Worm (Caenorhabditis elegans) whole organism, late embryonic: ENCODE results near the gene K02F3.9.

ENCODE experiments used
- F13H6.1 ChIP-seq: sonication (generic microtip); optimal IDR thresholded peaks from 2 replicates; lab custom pipeline; 2016; ENCODE audit warnings: missing genetic modification characterization, missing compliant biosample characterization
- K02D7.2 ChIP-seq: sonication (generic microtip); optimal IDR thresholded peaks from 2 replicates; lab custom pipeline; 2017; ENCODE audit warnings: mild to moderate bottlenecking, missing genetic modification characterization, missing compliant biosample characterization
- K09A11.1 ChIP-seq: sonication (generic microtip); optimal IDR thresholded peaks from 2 replicates; lab custom pipeline; 2017; ENCODE audit warnings: antibody characterized with exemption, mild to moderate bottlenecking, missing genetic modification characterization, missing compliant biosample characterization; ENCODE audit not compliant: insufficient read depth
- ahr-1 ChIP-seq: sonication (generic microtip); optimal IDR thresholded peaks from 2 replicates; lab custom pipeline; 2016; ENCODE audit warnings: missing genetic modification characterization, missing compliant biosample characterization
- ceh-18 ChIP-seq: sonication (generic microtip); optimal IDR thresholded peaks from 2 replicates; lab custom pipeline; 2016; ENCODE audit warnings: missing genetic modification characterization, missing compliant biosample characterization
- ceh-19 ChIP-seq: fragments of 200-800 bp; sonication (Bioruptor generic); optimal IDR thresholded peaks from 2 replicates; lab custom pipeline; 2018; ENCODE audit warnings: mild to moderate bottlenecking, missing genetic modification characterization, missing compliant biosample characterization
- ceh-2 ChIP-seq: sonication (generic microtip); optimal IDR thresholded peaks from 2 replicates; lab custom pipeline; 2016; ENCODE audit warnings: missing genotype, missing genetic modification characterization, missing compliant biosample characterization
- ceh-22 ChIP-seq: sonication (generic microtip); optimal IDR thresholded peaks from 2 replicates; lab custom pipeline; 2017; ENCODE audit warnings: missing biosample characterization, missing genetic modification characterization
- ceh-24 ChIP-seq: sonication (generic microtip); optimal IDR thresholded peaks from 2 replicates; lab custom pipeline; 2016; ENCODE audit warnings: mild to moderate bottlenecking, missing genetic modification characterization, missing compliant biosample characterization
- ceh-30 ChIP-seq: fragments of 150-350 bp; optimal IDR thresholded peaks from 2 replicates; lab custom pipeline; 2014; ENCODE audit warnings: missing biosample characterization, missing genetic modification characterization
- ceh-45 ChIP-seq: fragments of 200-800 bp; sonication (Bioruptor generic); IDR thresholded peaks from 2 replicates; pipeline ENCODE4 v1.3.6; 2022; ENCODE audit warnings: missing genetic modification reagents, missing genetic modification characterization, missing compliant biosample characterization
- ceh-48 ChIP-seq: sonication (generic microtip); optimal IDR thresholded peaks from 2 replicates; lab custom pipeline; 2016; ENCODE audit warnings: missing genetic modification characterization, inconsistent platforms, missing compliant biosample characterization
- che-1 ChIP-seq: sonication (generic microtip); optimal IDR thresholded peaks from 2 replicates; lab custom pipeline; 2016; ENCODE audit warnings: mild to moderate bottlenecking, missing genetic modification characterization, missing compliant biosample characterization
- dve-1 ChIP-seq: sonication (generic microtip); optimal IDR thresholded peaks from 2 replicates; lab custom pipeline; 2017; ENCODE audit warnings: antibody characterized with exemption, mild to moderate bottlenecking, missing genetic modification characterization, missing compliant biosample characterization
- elt-2 ChIP-seq: sonication (generic microtip); optimal IDR thresholded peaks from 2 replicates; lab custom pipeline; 2016; ENCODE audit warnings: missing genetic modification reagents, missing genetic modification characterization, missing compliant biosample characterization
- ets-4 ChIP-seq: sonication (generic microtip); optimal IDR thresholded peaks from 2 replicates; lab custom pipeline; 2016; ENCODE audit warnings: missing genetic modification characterization, missing compliant biosample characterization
- eyg-1 ChIP-seq: sonication (generic microtip); optimal IDR thresholded peaks from 2 replicates; lab custom pipeline; 2016; ENCODE audit warnings: missing genotype, missing genetic modification characterization, missing compliant biosample characterization
- hlh-15 ChIP-seq: sonication (generic microtip); optimal IDR thresholded peaks from 2 replicates; lab custom pipeline; 2016; ENCODE audit warnings: missing genetic modification characterization, missing compliant biosample characterization
- lim-6 ChIP-seq: sonication (generic microtip); optimal IDR thresholded peaks from 2 replicates; lab custom pipeline; 2016; ENCODE audit warnings: missing genetic modification characterization, missing compliant biosample characterization
- lin-11 ChIP-seq: fragments of 200-800 bp; sonication (Bioruptor generic); optimal IDR thresholded peaks from 2 replicates; lab custom pipeline; 2018; ENCODE audit warnings: mild to moderate bottlenecking, missing genetic modification characterization, missing compliant biosample characterization
- madf-2 ChIP-seq: sonication (generic microtip); optimal IDR thresholded peaks from 2 replicates; lab custom pipeline; 2017; ENCODE audit warnings: missing genetic modification characterization, missing compliant biosample characterization
- nhr-11 ChIP-seq: fragments of 150-350 bp; optimal IDR thresholded peaks from 2 replicates; lab custom pipeline; 2014; ENCODE audit warnings: missing biosample characterization, missing genetic modification characterization
- pag-3 ChIP-seq: sonication (generic microtip); optimal IDR thresholded peaks from 2 replicates; lab custom pipeline; 2016; ENCODE audit warnings: missing compliant biosample characterization, missing genetic modification characterization, borderline replicate concordance
- pax-1 ChIP-seq: fragments of 150-350 bp; optimal IDR thresholded peaks from 2 replicates; lab custom pipeline; 2014; ENCODE audit warnings: missing biosample characterization, missing genetic modification characterization
- pha-2 ChIP-seq: sonication (generic microtip); optimal IDR thresholded peaks from 2 replicates; lab custom pipeline; 2017; ENCODE audit warnings: mild to moderate bottlenecking, missing genetic modification characterization, missing compliant biosample characterization
- ref-2 ChIP-seq: sonication (generic microtip); optimal IDR thresholded peaks from 2 replicates; lab custom pipeline; 2016; ENCODE audit warnings: missing genetic modification characterization, missing compliant biosample characterization
- sdc-2 ChIP-seq: sonication (generic microtip); optimal IDR thresholded peaks from 2 replicates; lab custom pipeline; 2016; ENCODE audit warnings: missing genotype, missing genetic modification characterization, missing compliant biosample characterization
- sox-2 ChIP-seq: fragments of 200-800 bp; sonication (Bioruptor generic); IDR thresholded peaks from 2 replicates; pipeline ENCODE4 v1.3.6; 2022; ENCODE audit warnings: missing genetic modification reagents, missing genetic modification characterization, missing compliant biosample characterization
- sox-4 ChIP-seq: sonication (generic microtip); optimal IDR thresholded peaks from 2 replicates; lab custom pipeline; 2017; ENCODE audit warnings: mild to moderate bottlenecking, missing genetic modification characterization, inconsistent platforms, missing compliant biosample characterization
- ttx-3 ChIP-seq: sonication (generic microtip); optimal IDR thresholded peaks from 2 replicates; lab custom pipeline; 2016; ENCODE audit warnings: missing genetic modification reagents, missing genetic modification characterization, missing compliant biosample characterization
- unc-3 ChIP-seq, 2 experiments: fragments of 200-800 bp in 1 of 2; sonication (Bioruptor generic) in 1 of 2; sonication (generic microtip) in 1 of 2; conservative IDR thresholded peaks in 1 of 2; optimal IDR thresholded peaks in 1 of 2; 2 replicates each; pipeline versions ENCODE4 v1.3.6 to Lab custom; 2016 to 2022; ENCODE audit warnings: missing compliant biosample characterization in 2 of 2, missing genetic modification characterization in 2 of 2, missing genetic modification reagents in 1 of 2
- unc-55 ChIP-seq: sonication (generic microtip); optimal IDR thresholded peaks from 2 replicates; lab custom pipeline; 2017; ENCODE audit warnings: missing biosample characterization, missing genetic modification reagents, missing genetic modification characterization

Gene K02F3.9

ce11 chrIII:833711-834442 lies 7.3 kb downstream of the K02F3.9 start (continued):
- no peak for TF ChIP-seq ceh-45 (GFP tag; lab: Robert Waterston, UW)
- no peak for TF ChIP-seq ceh-30 (tag; lab: Kevin White, UChicago)
- TF ChIP-seq ref-2, result peak; percentile 76
- no peak for TF ChIP-seq nhr-11 (tag; lab: Kevin White, UChicago)
- TF ChIP-seq sdc-2 (tag; lab: Kevin White, UChicago), result peak; percentile 17
- TF ChIP-seq madf-2, result peak; percentile 35
- peak; percentile 65 for TF ChIP-seq K09A11.1 (tag; lab: Kevin White, UChicago)
- peak; percentile 91 for TF ChIP-seq unc-55
- peak; percentile 85 for TF ChIP-seq dve-1 (tag; lab: Kevin White, UChicago)
- no peak for TF ChIP-seq unc-3 (GFP tag; conservative IDR thresholded peaks at IDR 0.05; lab: Robert Waterston, UW)
- TF ChIP-seq unc-3 (tag; optimal IDR thresholded peaks at IDR 0.05; lab: Kevin White, UChicago), result peak; percentile 17
- TF ChIP-seq pag-3 (tag; lab: Kevin White, UChicago), result no peak
- no peak for TF ChIP-seq sox-4 (tag; lab: Kevin White, UChicago)
- no peak for TF ChIP-seq hlh-15 (tag; lab: Kevin White, UChicago)

ce11 chrIII:832855-833504 lies 8.2 kb downstream of the K02F3.9 start, which contains the start of gene zip-2:
Gene zip-2, plus strand, starts transcription at chrIII:832982.
- TF ChIP-seq eyg-1 (tag; lab: Kevin White, UChicago) (no peak), elt-2 (tag; lab: Kevin White, UChicago) (peak; percentile 27)
- TF ChIP-seq, all 69 proteins: peak for 1

ce11 chrIII:831961-832360 lies 9.2 kb downstream of the K02F3.9 start, which contains the start of gene ceeh-1:
Gene ceeh-1, minus strand, starts transcription at chrIII:832277.
- no peak for TF ChIP-seq ceh-24 (tag; lab: Kevin White, UChicago)
- TF ChIP-seq pha-2 (tag; lab: Kevin White, UChicago), result no peak
- no peak for TF ChIP-seq F13H6.1 (tag; lab: Kevin White, UChicago)
- TF ChIP-seq ref-2, result no peak
- TF ChIP-seq, all 69 proteins: peak for 0

DNA sequence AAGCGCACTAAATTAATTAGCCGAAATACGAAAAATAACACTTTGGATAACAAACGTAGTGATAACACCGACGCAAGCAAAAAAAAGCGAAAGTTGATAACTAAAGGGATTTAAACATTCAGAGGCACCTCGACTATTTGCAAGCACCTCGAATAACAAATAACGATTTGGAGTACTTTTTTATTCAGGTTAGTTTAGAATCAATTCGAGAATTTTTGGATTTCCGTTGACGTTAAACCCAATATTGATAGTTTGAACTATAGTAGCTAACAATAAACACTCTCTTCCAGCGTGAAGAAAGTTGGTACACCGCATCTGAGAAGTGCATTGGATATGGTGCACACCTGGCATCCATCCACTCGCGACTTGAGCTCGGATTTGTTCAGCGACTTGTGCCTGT lies 15.9 kb downstream of the K02F3.9 start:
- TF ChIP-seq ceh-22 (no peak), ceh-30 (tag; lab: Kevin White, UChicago) (no peak), ahr-1 (tag; lab: Kevin White, UChicago) (no peak), lin-11 (tag; lab: Kevin White, UChicago) (no peak)

DNA sequence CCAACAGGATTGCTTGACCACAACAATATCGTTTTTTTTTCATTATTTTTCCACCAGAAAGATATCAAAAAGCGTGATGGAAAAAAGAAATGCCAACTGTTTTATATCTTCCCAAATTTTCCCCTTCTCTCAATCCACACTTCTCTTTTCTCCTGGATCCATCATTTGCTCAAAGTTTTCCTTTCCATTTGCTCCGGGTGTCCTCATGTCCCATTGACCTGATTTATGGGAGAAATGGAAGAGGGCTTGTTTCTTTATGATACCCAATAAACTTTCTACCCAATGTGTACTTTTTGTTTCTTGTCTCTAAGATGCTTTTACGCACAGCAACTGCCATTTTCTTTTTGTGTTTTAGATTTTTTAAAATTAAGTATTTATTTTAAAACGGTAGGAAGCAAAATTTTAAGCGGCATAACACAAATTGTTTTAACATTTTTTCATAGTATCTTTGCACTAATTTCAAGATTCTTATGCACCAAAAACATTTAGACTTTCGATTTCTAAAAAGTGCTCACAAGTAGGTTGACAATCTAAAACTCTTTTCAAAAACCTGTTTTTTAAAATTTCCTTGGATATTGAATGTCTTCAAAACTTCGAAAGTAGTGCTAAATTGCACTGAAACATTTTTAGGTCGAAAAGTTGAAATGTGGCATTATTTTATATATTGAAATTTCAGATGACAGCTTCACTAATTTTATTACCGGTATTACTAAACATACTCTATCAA lies 18.5 kb downstream of the K02F3.9 start, which contains the start of gene clec-149:
clec-149 (plus strand) TSS at position 677 of the 727 bp plus-strand sequence.
- TF ChIP-seq pha-2 (tag; lab: Kevin White, UChicago), result no peak
- peak; percentile 28 for TF ChIP-seq ceh-18 (tag; lab: Kevin White, UChicago)

ce11 chrIII:819313-819712 lies 21.9 kb downstream of the K02F3.9 start:
- TF ChIP-seq ttx-3 (no peak), pha-2 (tag; lab: Kevin White, UChicago) (no peak), ets-4 (tag; lab: Kevin White, UChicago) (no peak), ceh-2 (tag; lab: Kevin White, UChicago) (no peak), pax-1 (tag; lab: Kevin White, UChicago) (no peak), lim-6 (tag; lab: Kevin White, UChicago) (no peak), ceh-18 (tag; lab: Kevin White, UChicago) (no peak), ref-2 (no peak), K02D7.2 (tag; lab: Kevin White, UChicago) (no peak), sox-2 (no peak), madf-2 (no peak), ceh-48 (tag; lab: Kevin White, UChicago) (no peak), che-1 (tag; lab: Kevin White, UChicago) (no peak), ceh-19 (GFP tag; lab: Kevin White, UChicago) (no peak), hlh-15 (tag; lab: Kevin White, UChicago) (no peak)
